Fruit fly (Drosophila melanogaster) whole organism, wandering third instar larva: ENCODE measurements around the gene CG43954.
A peak's percentile ranks its signal among the peaks of the same experiment; 100 is the strongest.

ENCODE experiments used
- Abd-B ChIP-seq: fragments of >200 bp; optimal IDR thresholded peaks from 2 replicates; lab custom pipeline; 2017; ENCODE audit warnings: missing biosample characterization, missing genetic modification characterization
- CG32264 ChIP-seq: fragments of 200-800 bp; sonication (Bioruptor generic); optimal IDR thresholded peaks from 2 replicates; lab custom pipeline; 2016; ENCODE audit warnings: missing biosample characterization, missing genetic modification characterization
- CG9705 ChIP-seq: fragments of 200-800 bp; sonication (Bioruptor generic); optimal IDR thresholded peaks from 2 replicates; lab custom pipeline; 2018; ENCODE audit warnings: missing biosample characterization, mild to moderate bottlenecking, missing genetic modification characterization
- Dfd ChIP-seq: fragments of >200 bp; optimal IDR thresholded peaks from 2 replicates; lab custom pipeline; 2017; ENCODE audit warnings: missing biosample characterization, missing genetic modification characterization
- Dif ChIP-seq: fragments of 200-275, 200-300 bp; sonication (Bioruptor generic); optimal IDR thresholded peaks from 2 replicates; lab custom pipeline; 2018; ENCODE audit warnings: missing biosample characterization, missing genetic modification characterization; ENCODE audit not compliant: partially characterized antibody
- GATAd ChIP-seq: sonication (Bioruptor generic); optimal IDR thresholded peaks from 2 replicates; lab custom pipeline; 2016; ENCODE audit warnings: missing biosample characterization, missing genetic modification characterization
- HLH106 ChIP-seq: fragments of 200-800 bp; optimal IDR thresholded peaks from 3 replicates; lab custom pipeline; 2019; ENCODE audit warnings: missing biosample characterization, mild to moderate bottlenecking, missing genetic modification characterization, moderate library complexity
- Hnf4 ChIP-seq: fragments of 200-800 bp; sonication (Bioruptor generic); optimal IDR thresholded peaks from 2 replicates; lab custom pipeline; 2016; ENCODE audit warnings: missing biosample characterization, mild to moderate bottlenecking, missing genetic modification characterization
- Hr83 ChIP-seq: fragments of 200-300 bp; sonication (Bioruptor generic); optimal IDR thresholded peaks from 2 replicates; lab custom pipeline; 2016; ENCODE audit warnings: missing biosample characterization, mild to moderate bottlenecking, missing genetic modification characterization, moderate library complexity; ENCODE audit not compliant: poor library complexity, severe bottlenecking
- Mio ChIP-seq: sonication (Bioruptor generic); optimal IDR thresholded peaks from 2 replicates; lab custom pipeline; 2016; ENCODE audit warnings: missing biosample characterization, missing genetic modification characterization
- Myc ChIP-seq: fragments of >200 bp; optimal IDR thresholded peaks from 2 replicates; lab custom pipeline; 2017
- Rel ChIP-seq, 2 experiments: fragments of 200-800 bp; sonication (Bioruptor generic) in 1 of 2; optimal IDR thresholded peaks; 2 replicates in 1 of 2; 3 replicates in 1 of 2; lab custom pipeline; 2016 to 2019; ENCODE audit warnings: mild to moderate bottlenecking in 2 of 2, missing biosample characterization in 2 of 2, missing genetic modification characterization in 2 of 2, moderate library complexity in 1 of 2
- Sp1 ChIP-seq: fragments of 200-800 bp; sonication (Bioruptor generic); optimal IDR thresholded peaks from 3 replicates; lab custom pipeline; 2019; ENCODE audit warnings: missing biosample characterization, mild to moderate bottlenecking, missing genetic modification characterization, moderate library complexity
- Vsx2 ChIP-seq: fragments of 200-300, 225-300 bp; sonication (Bioruptor generic); optimal IDR thresholded peaks from 2 replicates; lab custom pipeline; 2018; ENCODE audit warnings: missing biosample characterization, missing genetic modification characterization; ENCODE audit not compliant: partially characterized antibody
- br ChIP-seq: fragments of 200-800 bp; sonication (Bioruptor generic); optimal IDR thresholded peaks from 2 replicates; lab custom pipeline; 2016; ENCODE audit warnings: missing biosample characterization, missing genetic modification characterization
- dl ChIP-seq, 2 experiments: fragments of 175-275, 200-275 bp in 1 of 2; fragments of 200-275 bp in 1 of 2; sonication (Bioruptor generic); optimal IDR thresholded peaks; lab custom pipeline; 2018; ENCODE audit warnings: mild to moderate bottlenecking in 2 of 2, missing biosample characterization in 2 of 2, missing genetic modification characterization in 2 of 2, moderate library complexity in 2 of 2; ENCODE audit not compliant: partially characterized antibody in 2 of 2, insufficient read depth in 1 of 2
- dmrt93B ChIP-seq: fragments of 200-800 bp; sonication (Bioruptor generic); optimal IDR thresholded peaks from 2 replicates; lab custom pipeline; 2018; ENCODE audit warnings: missing biosample characterization, mild to moderate bottlenecking, missing genetic modification characterization
- ey ChIP-seq: fragments of 200-800 bp; sonication (Bioruptor generic); optimal IDR thresholded peaks from 2 replicates; lab custom pipeline; 2016; ENCODE audit warnings: missing biosample characterization, missing genetic modification characterization
- foxo ChIP-seq, 2 experiments: fragments of 200-800 bp; sonication (Bioruptor generic); optimal IDR thresholded peaks; 2 replicates in 1 of 2; 3 replicates in 1 of 2; lab custom pipeline; 2016 to 2017; ENCODE audit warnings: missing biosample characterization in 2 of 2, missing genetic modification characterization in 2 of 2
- fru ChIP-seq: fragments of 200-800 bp; sonication (Bioruptor generic); optimal IDR thresholded peaks from 3 replicates; lab custom pipeline; 2016; ENCODE audit warnings: missing biosample characterization, mild to moderate bottlenecking, missing genetic modification characterization
- h ChIP-seq: fragments of 200-800 bp; sonication (Bioruptor generic); optimal IDR thresholded peaks from 3 replicates; lab custom pipeline; 2016; ENCODE audit warnings: missing biosample characterization, mild to moderate bottlenecking, missing genetic modification characterization
- jim ChIP-seq: fragments of 175-275, 200-325 bp; sonication (Bioruptor generic); optimal IDR thresholded peaks from 2 replicates; lab custom pipeline; 2016; ENCODE audit warnings: missing biosample characterization, mild to moderate bottlenecking, missing genetic modification characterization
- lola ChIP-seq: fragments of >200 bp; optimal IDR thresholded peaks from 2 replicates; lab custom pipeline; 2017; ENCODE audit warnings: missing biosample characterization, missing genetic modification characterization
- rgr ChIP-seq: fragments of 200-800 bp; sonication (Bioruptor generic); optimal IDR thresholded peaks from 3 replicates; lab custom pipeline; 2016; ENCODE audit warnings: missing biosample characterization, mild to moderate bottlenecking, missing genetic modification characterization
- sage ChIP-seq: fragments of 200-800 bp; sonication (Bioruptor generic); optimal IDR thresholded peaks from 2 replicates; lab custom pipeline; 2016; ENCODE audit warnings: missing biosample characterization, mild to moderate bottlenecking, missing genetic modification characterization
- sv ChIP-seq: fragments of 200-800 bp; sonication (Bioruptor generic); optimal IDR thresholded peaks from 3 replicates; lab custom pipeline; 2016; ENCODE audit warnings: missing biosample characterization, missing genetic modification characterization
- tai ChIP-seq: sonication (Bioruptor generic); optimal IDR thresholded peaks from 2 replicates; lab custom pipeline; 2016; ENCODE audit warnings: missing biosample characterization, missing genetic modification characterization
- usp ChIP-seq: fragments of >200 bp; optimal IDR thresholded peaks from 2 replicates; lab custom pipeline; 2017; ENCODE audit warnings: missing biosample characterization, missing genetic modification characterization

The CG43954 gene

dm6 chr3L:16670195-16670594 lies 41.3 kb downstream of the CG43954 start (continued):
- TF ChIP-seq Vsx2 (GFP tag; lab: Kevin White, UChicago) (no peak), GATAd (GFP tag; lab: Kevin White, UChicago) (no peak)
- TF ChIP-seq, all 38 proteins: peak for 13

dm6 chr3L:16668797-16669196 lies 42.7 kb downstream of the CG43954 start:
- TF ChIP-seq HLH106 (tag; lab: Kevin White, UChicago): no peak
- TF ChIP-seq Vsx2 (GFP tag; lab: Kevin White, UChicago): no peak
- no peak for TF ChIP-seq jim (GFP tag; lab: Kevin White, UChicago)
- TF ChIP-seq Sp1 (GFP tag; lab: Kevin White, UChicago): no peak
- TF ChIP-seq fru (GFP tag; lab: Kevin White, UChicago): no peak
- no peak for TF ChIP-seq tai (GFP tag; lab: Kevin White, UChicago)
- no peak for TF ChIP-seq sv (GFP tag; lab: Kevin White, UChicago)
- no peak for TF ChIP-seq br (GFP tag; lab: Kevin White, UChicago)
- TF ChIP-seq lola (GFP tag; lab: Kevin White, UChicago): no peak
- no peak for TF ChIP-seq foxo (GFP tag; optimal IDR thresholded peaks at IDR 0.05; lab: Kevin White, UChicago)
- no peak for TF ChIP-seq CG32264
- TF ChIP-seq usp: no peak
- TF ChIP-seq GATAd (GFP tag; lab: Kevin White, UChicago): no peak

DNA sequence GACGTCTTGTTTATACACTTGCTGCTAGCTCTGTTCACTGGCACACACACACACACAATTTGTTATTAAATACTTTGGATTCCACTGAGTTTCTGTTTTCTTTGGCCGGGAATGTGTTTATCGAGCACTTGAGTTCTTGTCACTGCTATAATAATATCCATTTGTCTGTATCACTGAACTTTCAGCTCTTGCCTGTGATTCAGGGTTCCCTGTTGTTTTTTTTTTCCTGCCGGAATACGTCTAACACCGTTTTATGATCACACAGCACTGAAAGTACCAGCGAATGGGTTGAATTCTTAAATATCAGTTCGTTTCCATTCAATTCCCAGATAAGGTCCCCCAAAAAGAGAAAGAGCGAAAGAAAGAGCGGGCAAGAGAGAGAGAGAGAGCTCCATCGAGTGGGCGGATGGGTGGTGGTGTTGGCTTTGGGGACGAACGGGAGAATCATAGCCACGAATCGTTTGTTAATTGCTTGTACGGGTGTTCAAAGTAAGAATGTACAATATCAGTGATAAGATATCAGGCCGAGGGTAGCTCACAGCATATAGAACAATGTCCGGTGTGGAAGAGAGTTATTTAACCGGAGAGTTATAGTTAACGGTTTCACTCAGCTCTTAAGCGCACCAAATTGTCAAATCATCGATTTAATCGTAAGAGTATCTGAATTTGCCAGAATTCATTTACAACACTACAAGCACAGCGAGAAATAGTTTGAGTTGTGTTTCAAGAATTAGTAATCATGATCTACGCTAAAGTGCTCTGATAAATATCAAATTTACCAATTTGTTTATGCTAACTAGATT lies 43.6 kb downstream of the CG43954 start, which contains the start of gene Galphaf:
Gene Galphaf, minus strand, starts transcription at position 272 of the 803 bp plus-strand sequence.
- TF ChIP-seq h (GFP tag; lab: Kevin White, UChicago) (peak; percentile 53), rgr (GFP tag; lab: Kevin White, UChicago) (no peak), GATAd (GFP tag; lab: Kevin White, UChicago) (no peak), HLH106 (tag; lab: Kevin White, UChicago) (no peak), Dif (peak; percentile 86), Hr83 (GFP tag; lab: Kevin White, UChicago) (peak; percentile 18), dl (GFP tag; optimal IDR thresholded peaks at IDR 0.05; lab: Kevin White, UChicago; ENCODE audit: insufficient read depth in 1 of 2, partially characterized antibody in 2 of 2) (peak; percentile 18 to 85), ey (GFP tag; lab: Kevin White, UChicago) (no peak), Rel (GFP tag; optimal IDR thresholded peaks at IDR 0.05; lab: Kevin White, UChicago) (no peak), Rel (tag; optimal IDR thresholded peaks at IDR 0.05; lab: Kevin White, UChicago) (peak; percentile 28), Vsx2 (GFP tag; lab: Kevin White, UChicago) (peak; percentile 73), dmrt93B (GFP tag; lab: Kevin White, UChicago) (no peak), fru (GFP tag; lab: Kevin White, UChicago) (peak; percentile 26)

- TF ChIP-seq fru (GFP tag; lab: Kevin White, UChicago) (peak; percentile 1), h (GFP tag; lab: Kevin White, UChicago) (peak; percentile 6), dl (GFP tag; optimal IDR thresholded peaks at IDR 0.05; lab: Kevin White, UChicago; ENCODE audit: insufficient read depth in 1 of 2, partially characterized antibody in 2 of 2) (no peak), Rel (GFP tag; optimal IDR thresholded peaks at IDR 0.05; lab: Kevin White, UChicago) (no peak), Rel (tag; optimal IDR thresholded peaks at IDR 0.05; lab: Kevin White, UChicago) (peak; percentile 28)
Measured at dm6 chr3L:16666429-16667005, 45.0 kb downstream of the CG43954 start.

DNA sequence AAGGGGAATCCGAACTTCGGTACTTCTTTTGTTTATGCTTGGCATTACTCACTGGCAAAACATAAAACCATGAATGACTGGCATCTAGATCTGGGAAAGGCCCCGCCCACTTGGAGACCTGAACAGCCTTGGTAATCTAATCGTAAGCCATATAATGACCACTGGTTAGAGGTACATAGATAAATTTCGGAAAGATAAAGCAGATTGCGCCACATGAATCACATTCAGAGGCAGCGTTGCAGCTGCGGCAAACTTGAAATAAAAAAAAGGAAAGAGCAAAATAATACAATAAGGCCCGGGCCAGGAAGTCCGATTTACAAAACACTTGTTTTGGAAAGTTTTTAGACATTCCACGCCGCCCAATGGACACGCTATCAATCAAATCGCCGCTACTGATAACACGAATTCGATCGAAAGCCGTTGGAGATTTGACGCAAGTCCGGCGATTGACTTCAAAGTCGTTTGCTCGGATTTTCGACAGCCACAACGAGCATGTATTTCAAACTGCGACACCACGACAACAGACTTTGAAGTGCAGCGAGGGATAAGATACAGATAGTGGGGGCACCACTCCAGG lies 47.2 kb downstream of the CG43954 start:
- TF ChIP-seq Hr83 (GFP tag; lab: Kevin White, UChicago) (no peak), Mio (GFP tag; lab: Kevin White, UChicago) (no peak), Dfd (GFP tag; lab: Kevin White, UChicago) (no peak), dl (GFP tag; optimal IDR thresholded peaks at IDR 0.05; lab: Kevin White, UChicago; ENCODE audit: insufficient read depth in 1 of 2, partially characterized antibody in 2 of 2) (no peak), fru (GFP tag; lab: Kevin White, UChicago) (no peak), CG9705 (GFP tag; lab: Kevin White, UChicago) (no peak), h (GFP tag; lab: Kevin White, UChicago) (no peak), jim (GFP tag; lab: Kevin White, UChicago) (no peak), HLH106 (tag; lab: Kevin White, UChicago) (no peak), sage (no peak), tai (GFP tag; lab: Kevin White, UChicago) (no peak), Myc (lab: Kevin White, UChicago) (no peak), Abd-B (GFP tag; lab: Kevin White, UChicago) (no peak), Hnf4 (GFP tag; lab: Kevin White, UChicago) (no peak)
- TF ChIP-seq, all 38 proteins: peak for 0
